Worm (Caenorhabditis elegans): Measurements from ENCODE around the gene srg-53.

srg-53 gene

DNA sequence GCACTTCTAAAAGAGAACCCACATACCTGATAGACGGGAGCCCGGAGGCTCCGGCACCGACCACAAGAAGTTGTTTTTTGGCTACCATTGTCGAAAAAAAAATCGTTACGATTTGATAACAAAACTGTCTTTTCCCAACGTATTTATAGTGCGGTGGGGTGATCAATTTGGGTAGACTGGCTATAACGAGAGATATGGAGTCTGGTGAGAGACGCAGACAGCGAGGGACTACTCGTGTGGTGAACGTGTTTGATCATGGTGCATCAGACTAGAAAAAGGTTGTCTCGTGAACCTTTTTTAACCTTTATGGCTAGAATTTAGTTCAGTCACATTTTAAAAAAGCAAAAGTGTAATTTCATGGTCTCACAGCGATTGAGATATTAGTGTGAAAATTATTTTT, 24.2 kb downstream of the srg-53 start, which contains the start of gene fmo-5 (continued):
- TF ChIP-seq ceh-20 (GFP tag; IDR thresholded peaks at IDR 0.05) (no peak), mes-2 (tag; optimal IDR thresholded peaks at IDR 0.05; ENCODE audit: poor library complexity, severe bottlenecking) (peak; percentile 64), mdl-1 (tag; optimal IDR thresholded peaks at IDR 0.05) (peak; percentile 48 to 91), Y75B8A.6 (GFP tag; IDR thresholded peaks at IDR 0.05) (no peak), mep-1 (tag; optimal IDR thresholded peaks at IDR 0.05) (no peak), R02D3.7 (tag; optimal IDR thresholded peaks at IDR 0.05) (no peak), ZK337.2 (GFP tag; IDR thresholded peaks at IDR 0.05) (no peak), F10B5.3 (tag; optimal IDR thresholded peaks at IDR 0.05) (no peak), ztf-7 (tag; optimal IDR thresholded peaks at IDR 0.05) (no peak), lin-38 (GFP tag; IDR thresholded peaks at IDR 0.05) (peak; percentile 65; the same call in 1 of the 2 replicates), nhr-76 (tag; optimal IDR thresholded peaks at IDR 0.05) (no peak), ctbp-1 (GFP tag; IDR thresholded peaks at IDR 0.05) (no peak), F26F4.8 (GFP tag; conservative IDR thresholded peaks at IDR 0.05) (no peak), dve-1 (tag; optimal IDR thresholded peaks at IDR 0.05; ENCODE audit: insufficient read depth) (peak; percentile 59), F44E2.7 (GFP tag; IDR thresholded peaks at IDR 0.05) (no peak), hlh-11 (tag; optimal IDR thresholded peaks at IDR 0.05) (peak; percentile 57), dmd-6 (GFP tag; IDR thresholded peaks at IDR 0.05) (peak; percentile 75), dpl-1 (GFP tag; optimal IDR thresholded peaks at IDR 0.05) (peak; percentile 47), nhr-111 (GFP tag; optimal IDR thresholded peaks at IDR 0.05) (no peak), saeg-2 (GFP tag; IDR thresholded peaks at IDR 0.05) (no peak), nhr-10 (tag; optimal IDR thresholded peaks at IDR 0.05) (no peak), ceh-62 (tag; optimal IDR thresholded peaks at IDR 0.05) (no peak), ceh-32 (tag; optimal IDR thresholded peaks at IDR 0.05; ENCODE audit: poor library complexity) (no peak), cey-2 (tag; optimal IDR thresholded peaks at IDR 0.05; ENCODE audit: borderline replicate concordance, insufficient read depth) (no peak), gei-8 (GFP tag; optimal IDR thresholded peaks at IDR 0.05) (no peak), aha-1 (tag) (no peak), nhr-77 (tag; optimal IDR thresholded peaks at IDR 0.05) (peak; percentile 51), lim-7 (GFP tag; IDR thresholded peaks at IDR 0.05) (no peak), ama-1 (optimal IDR thresholded peaks at IDR 0.05) (no peak), hmg-1.1 (GFP tag; IDR thresholded peaks at IDR 0.05) (no peak), T20F7.1 (GFP tag; optimal IDR thresholded peaks at IDR 0.05) (no peak), attf-4 (tag; optimal IDR thresholded peaks at IDR 0.05) (no peak), dmd-8 (GFP tag; IDR thresholded peaks at IDR 0.05) (no peak), nhr-6 (tag; optimal IDR thresholded peaks at IDR 0.05) (no peak), php-3 (GFP tag; IDR thresholded peaks at IDR 0.05) (peak; percentile 50; the same call in 1 of the 2 replicates), nhr-102 (tag; optimal IDR thresholded peaks at IDR 0.05) (peak; percentile 31), daf-16 (GFP tag; optimal IDR thresholded peaks at IDR 0.05) (no peak), daf-16 (tag; optimal IDR thresholded peaks at IDR 0.05) (peak; percentile 51)

DNA sequence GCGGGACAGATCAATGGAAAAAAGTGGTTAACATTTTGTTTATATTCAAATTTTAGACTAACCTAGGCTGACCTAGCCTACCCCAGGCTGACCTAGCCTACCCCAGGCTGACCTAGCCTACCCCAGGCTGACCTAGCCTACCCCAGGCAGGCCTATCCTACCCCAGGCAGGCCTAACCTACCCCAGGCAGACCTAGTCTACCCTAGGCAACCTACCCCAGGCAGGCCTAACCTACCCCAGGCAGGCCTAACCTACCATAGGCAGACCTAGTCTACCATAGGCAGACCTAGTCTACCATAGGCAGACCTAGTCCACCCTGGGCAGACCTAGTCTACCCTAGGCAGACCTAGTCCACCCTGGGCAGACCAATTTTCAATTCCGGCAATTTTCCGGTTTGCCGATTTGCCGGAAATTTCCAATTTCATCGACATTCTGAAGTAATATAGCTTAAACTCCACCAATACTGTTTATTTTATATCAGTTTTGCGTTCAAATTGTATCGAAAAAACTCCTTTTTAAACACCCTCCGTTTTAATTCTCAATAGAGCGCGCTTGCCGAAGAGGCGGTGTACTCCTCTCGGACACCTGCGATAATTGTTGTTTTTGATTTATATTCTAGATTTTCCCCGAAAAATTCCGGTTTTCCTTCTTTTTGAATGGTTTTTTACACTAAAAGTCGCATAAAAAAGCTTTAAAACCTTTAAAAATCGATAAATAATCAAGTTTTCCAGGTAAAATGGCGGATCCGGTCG, 25.1 kb downstream of the srg-53 start, which contains the start of gene trm-2A:
Gene trm-2A, plus strand, starts transcription at position 732 of the 752 bp plus-strand sequence.
- no peak for TF ChIP-seq Y75B8A.6 (GFP tag; IDR thresholded peaks at IDR 0.05)
- no peak for TF ChIP-seq attf-4 (tag; optimal IDR thresholded peaks at IDR 0.05)
- no peak for TF ChIP-seq spr-3 (GFP tag; optimal IDR thresholded peaks at IDR 0.05)
- TF ChIP-seq jun-1 (tag; optimal IDR thresholded peaks at IDR 0.05), result no peak
- no peak for TF ChIP-seq F10B5.3 (tag; optimal IDR thresholded peaks at IDR 0.05)
- peak; percentile 52 for TF ChIP-seq hlh-11 (tag; optimal IDR thresholded peaks at IDR 0.05)
- TF ChIP-seq duxl-1 (tag; optimal IDR thresholded peaks at IDR 0.05; ENCODE audit: poor library complexity), result peak; percentile 49
- no peak for TF ChIP-seq ctbp-1 (GFP tag; IDR thresholded peaks at IDR 0.05)
- no peak for TF ChIP-seq F37D6.2 (tag; optimal IDR thresholded peaks at IDR 0.05)
- no peak for TF ChIP-seq madf-5 (GFP tag; IDR thresholded peaks at IDR 0.05)
- TF ChIP-seq ama-1 (optimal IDR thresholded peaks at IDR 0.05), result no peak
- TF ChIP-seq lin-13 (GFP tag; optimal IDR thresholded peaks at IDR 0.05), result peak; percentile 16
- peak in 1 of 2 experiments; percentile 17 for TF ChIP-seq mdl-1 (tag; optimal IDR thresholded peaks at IDR 0.05)
- TF ChIP-seq lsy-2 (tag; optimal IDR thresholded peaks at IDR 0.05), result peak in 1 of 2 experiments; percentile 87
- no peak for TF ChIP-seq Y48G9A.11 (GFP tag; IDR thresholded peaks at IDR 0.05)
- TF ChIP-seq D1046.2 (GFP tag; IDR thresholded peaks at IDR 0.05), result no peak
- 0 out of 2 replicates have a peak, but pooled peaks have one; percentile 37 for TF ChIP-seq dmd-8 (GFP tag; IDR thresholded peaks at IDR 0.05)
- TF ChIP-seq lin-15B (tag; optimal IDR thresholded peaks at IDR 0.05), result no peak
- TF ChIP-seq dve-1 (tag; optimal IDR thresholded peaks at IDR 0.05; ENCODE audit: insufficient read depth), result peak; percentile 60
- peak; percentile 67 for TF ChIP-seq nhr-28 (tag; optimal IDR thresholded peaks at IDR 0.05)
- TF ChIP-seq lin-29 (GFP tag; IDR thresholded peaks at IDR 0.05), result no peak
- no peak for TF ChIP-seq ceh-62 (tag; optimal IDR thresholded peaks at IDR 0.05)

Measured in whole organism, L4 larva.